Worm (Caenorhabditis elegans) whole organism, L4 larva: ENCODE results near the gene F54E12.2.

Experiments
- ceh-44 ChIP-seq: fragments of 200-800 bp; sonication (Bioruptor generic); IDR thresholded peaks from 2 replicates; pipeline ENCODE4 v1.3.6; 2022; ENCODE audit warnings: missing genetic modification reagents, missing genetic modification characterization, missing compliant biosample characterization
- ceh-82 ChIP-seq: sonication (generic microtip); optimal IDR thresholded peaks from 2 replicates; lab custom pipeline; 2017; ENCODE audit warnings: missing biosample characterization, missing genetic modification characterization
- dpl-1 ChIP-seq: fragments of 150-350 bp; optimal IDR thresholded peaks from 2 replicates; lab custom pipeline; 2014; ENCODE audit warnings: missing biosample characterization, missing genetic modification reagents, missing genetic modification characterization
- egl-27 ChIP-seq: sonication (generic microtip); optimal IDR thresholded peaks from 3 replicates; lab custom pipeline; 2017; ENCODE audit warnings: missing biosample characterization, missing genetic modification reagents, missing genetic modification characterization
- fkh-10 ChIP-seq: fragments of 150-350 bp; optimal IDR thresholded peaks from 2 replicates; lab custom pipeline; 2014; ENCODE audit warnings: missing biosample characterization, missing genetic modification reagents, missing genetic modification characterization
- lin-13 ChIP-seq: fragments of 150-350 bp; optimal IDR thresholded peaks from 2 replicates; lab custom pipeline; 2014; ENCODE audit warnings: missing biosample characterization, missing genetic modification reagents, missing genetic modification characterization
- mes-2 ChIP-seq: sonication (generic microtip); optimal IDR thresholded peaks from 2 replicates; lab custom pipeline; 2016; ENCODE audit warnings: missing genotype, mild to moderate bottlenecking, missing genetic modification characterization, missing compliant biosample characterization; ENCODE audit not compliant: poor library complexity, severe bottlenecking
- mxl-2 ChIP-seq: fragments of 200-800 bp; sonication (Bioruptor generic); conservative IDR thresholded peaks from 2 replicates; pipeline ENCODE4 v1.3.6; 2022; ENCODE audit warnings: missing genetic modification reagents, missing genetic modification characterization, missing compliant biosample characterization
- nhr-11 ChIP-seq: fragments of 150-350 bp; optimal IDR thresholded peaks from 2 replicates; lab custom pipeline; 2014; ENCODE audit warnings: missing biosample characterization, missing genetic modification characterization
- nhr-25 ChIP-seq: sonication (generic microtip); optimal IDR thresholded peaks from 2 replicates; lab custom pipeline; 2017; ENCODE audit warnings: missing genetic modification characterization, mild to moderate bottlenecking, missing compliant biosample characterization, antibody characterized with exemption, moderate library complexity, borderline replicate concordance; ENCODE audit not compliant: insufficient read depth
- pqm-1 ChIP-seq: sonication (generic microtip); optimal IDR thresholded peaks from 2 replicates; lab custom pipeline; 2017; ENCODE audit warnings: missing biosample characterization, missing genetic modification characterization
- unc-62 ChIP-seq, 3 experiments: fragments of 150-350 bp in 1 of 3; sonication (generic microtip); optimal IDR thresholded peaks in 2 of 3; peaks in 1 of 3; 1 replicate in 1 of 3; 2 replicates in 2 of 3; lab custom pipeline; 2014 to 2017; ENCODE audit warnings: missing biosample characterization in 3 of 3, missing genetic modification characterization in 3 of 3, missing genetic modification reagents in 3 of 3, missing genotype in 1 of 3
- zag-1 ChIP-seq: fragments of 150-350 bp; optimal IDR thresholded peaks from 2 replicates; lab custom pipeline; 2014; ENCODE audit warnings: missing biosample characterization, missing genetic modification characterization

ce11 chrIV:11336180-11336579, 804 bp downstream of the F54E12.2 start:
- TF ChIP-seq zag-1 (tag; lab: Kevin White, UChicago) = no peak
- TF ChIP-seq egl-27 (tag; lab: Kevin White, UChicago) = no peak
- TF ChIP-seq nhr-25 (tag; lab: Kevin White, UChicago) = no peak
- no peak for TF ChIP-seq mes-2 (tag; lab: Kevin White, UChicago)
- no peak for TF ChIP-seq ceh-44 (GFP tag; lab: Robert Waterston, UW)
- TF ChIP-seq unc-62 (GFP tag; optimal IDR thresholded peaks at IDR 0.05 in 1 of 2; lab: Kevin White, UChicago) = peak in 1 of 2 experiments; percentile 94
- no peak for TF ChIP-seq unc-62 (tag; optimal IDR thresholded peaks at IDR 0.05; lab: Kevin White, UChicago)
- no peak for TF ChIP-seq mxl-2 (GFP tag; lab: Robert Waterston, UW)
- no peak for TF ChIP-seq ceh-82 (tag; lab: Kevin White, UChicago)
- TF ChIP-seq dpl-1 = no peak
- TF ChIP-seq lin-13 = no peak
- no peak for TF ChIP-seq fkh-10 (GFP tag; lab: Kevin White, UChicago)
- TF ChIP-seq pqm-1 (tag; lab: Kevin White, UChicago) = no peak
- no peak for TF ChIP-seq nhr-11 (tag; lab: Kevin White, UChicago)
